Worm (Caenorhabditis elegans) whole organism, late embryonic: Measurements from ENCODE around the gene nhr-56.

Source experiments
- pag-3 ChIP-seq: sonication (generic microtip); optimal IDR thresholded peaks from 2 replicates; lab custom pipeline; 2016; ENCODE audit warnings: missing compliant biosample characterization, missing genetic modification characterization, borderline replicate concordance
- pha-4 ChIP-seq: fragments of 150-350 bp; optimal IDR thresholded peaks from 2 replicates; lab custom pipeline; 2018; ENCODE audit warnings: missing biosample characterization, missing genetic modification reagents, missing genetic modification characterization
- pros-1 ChIP-seq: fragments of 150-350 bp; optimal IDR thresholded peaks from 2 replicates; lab custom pipeline; 2014; ENCODE audit warnings: missing biosample characterization, missing genetic modification reagents, missing genetic modification characterization
- ttx-3 ChIP-seq: sonication (generic microtip); optimal IDR thresholded peaks from 2 replicates; lab custom pipeline; 2016; ENCODE audit warnings: missing genetic modification reagents, missing genetic modification characterization, missing compliant biosample characterization

ce11 chrV:2264925-2265324, 46.1 kb downstream of the nhr-56 start:
- TF ChIP-seq ttx-3 (tag; lab: Kevin White, UChicago) (no peak), pag-3 (tag; lab: Kevin White, UChicago) (no peak), pha-4 (tag; lab: Kevin White, UChicago) (no peak), pros-1 (tag; lab: Kevin White, UChicago) (no peak)
